Worm (Caenorhabditis elegans) whole organism, L1 larva: ENCODE data around the gene acer-1.

Experiments used
- ces-1 ChIP-seq: fragments of 150-350 bp; optimal IDR thresholded peaks from 2 replicates; lab custom pipeline; 2014; ENCODE audit warnings: missing biosample characterization, missing genetic modification reagents, missing genetic modification characterization
- efl-3 ChIP-seq: fragments of 200-800 bp; sonication (Bioruptor generic); optimal IDR thresholded peaks from 2 replicates; lab custom pipeline; 2018; ENCODE audit warnings: mild to moderate bottlenecking, missing genetic modification characterization, missing compliant biosample characterization
- elt-3 ChIP-seq, 6 experiments: fragments of 150-350 bp in 1 of 6; sonication (generic microtip); optimal IDR thresholded peaks; 2 replicates each; lab custom pipeline; 2017 to 2018; ENCODE audit warnings: missing biosample characterization in 6 of 6, missing genetic modification characterization in 6 of 6, inconsistent platforms in 1 of 6
- fkh-10 ChIP-seq: sonication (generic microtip); optimal IDR thresholded peaks from 2 replicates; lab custom pipeline; 2017; ENCODE audit warnings: missing biosample characterization, missing genetic modification reagents, missing genetic modification characterization
- snpc-4 ChIP-seq: fragments of 150-350 bp; optimal IDR thresholded peaks from 2 replicates; lab custom pipeline; 2014; ENCODE audit warnings: missing biosample characterization, missing genetic modification characterization
- unc-62 ChIP-seq: fragments of 150-350 bp; optimal IDR thresholded peaks from 2 replicates; lab custom pipeline; 2014; ENCODE audit warnings: missing biosample characterization, missing genetic modification reagents, missing genetic modification characterization

ce11 chrII:6843211-6843610, 47.0 kb downstream of the acer-1 start:
- TF ChIP-seq elt-3 (tag; optimal IDR thresholded peaks at IDR 0.05; lab: Kevin White, UChicago) (no peak), efl-3 (GFP tag; lab: Kevin White, UChicago) (no peak), unc-62 (GFP tag; lab: Kevin White, UChicago) (no peak), snpc-4 (tag; lab: Kevin White, UChicago) (no peak), fkh-10 (GFP tag; lab: Kevin White, UChicago) (no peak), ces-1 (GFP tag; lab: Kevin White, UChicago) (no peak)
